Fruit fly (Drosophila melanogaster): ENCODE results near the gene CG7573.

CG7573 gene

dm6 chr3L:11302906-11303305, 8.6 kb upstream of the CG7573 start (continued):
- TF ChIP-seq lmd (GFP tag; IDR thresholded peaks at IDR 0.05) (no peak), Six4 (GFP tag; optimal IDR thresholded peaks at IDR 0.05) (no peak), pum (GFP tag; optimal IDR thresholded peaks at IDR 0.05) (no peak), crc (GFP tag; optimal IDR thresholded peaks at IDR 0.05) (no peak), Ssrp (tag; optimal IDR thresholded peaks at IDR 0.05) (peak; percentile 7), sr (GFP tag; IDR thresholded peaks at IDR 0.05) (no peak), CG17385 (GFP tag; optimal IDR thresholded peaks at IDR 0.05) (no peak), CG6683 (GFP tag; optimal IDR thresholded peaks at IDR 0.05) (no peak), CG6272 (GFP tag; IDR thresholded peaks at IDR 0.05) (no peak), CG4820 (GFP tag; optimal IDR thresholded peaks at IDR 0.05) (no peak), MTF-1 (GFP tag; optimal IDR thresholded peaks at IDR 0.05; ENCODE audit: borderline replicate concordance) (no peak), CG4328 (GFP tag; optimal IDR thresholded peaks at IDR 0.05) (no peak), Xrp1 (GFP tag; IDR thresholded peaks at IDR 0.05) (peak; percentile 50; the same call in 1 of the 2 replicates), gsb-n (tag; optimal IDR thresholded peaks at IDR 0.05) (no peak), unpg (GFP tag; optimal IDR thresholded peaks at IDR 0.05) (peak; percentile 21), CG14710 (tag; optimal IDR thresholded peaks at IDR 0.05) (peak; percentile 19), ssp (GFP tag; IDR thresholded peaks at IDR 0.05) (no peak), CG4617 (GFP tag; optimal IDR thresholded peaks at IDR 0.05; ENCODE audit: borderline replicate concordance) (no peak), Camta (GFP tag; optimal IDR thresholded peaks at IDR 0.05) (no peak), Neu2 (GFP tag; optimal IDR thresholded peaks at IDR 0.05; ENCODE audit: borderline replicate concordance) (no peak), CG5245 (GFP tag; optimal IDR thresholded peaks at IDR 0.05) (no peak), kay (GFP tag; optimal IDR thresholded peaks at IDR 0.05) (no peak), Atf-2 (GFP tag; optimal IDR thresholded peaks at IDR 0.05) (no peak), CG12942 (GFP tag; optimal IDR thresholded peaks at IDR 0.05) (no peak), Hr3 (GFP tag; optimal IDR thresholded peaks at IDR 0.05) (peak; percentile 9), Poxn (GFP tag; IDR thresholded peaks at IDR 0.05) (no peak), bowl (GFP tag; IDR thresholded peaks at IDR 0.05) (no peak), CG14965 (GFP tag; optimal IDR thresholded peaks at IDR 0.05; ENCODE audit: borderline replicate concordance) (no peak), HLH4C (GFP tag; IDR thresholded peaks at IDR 0.05; ENCODE audit: partially characterized antibody) (no peak), crol (GFP tag; IDR thresholded peaks at IDR 0.05) (no peak), CG8281 (tag; optimal IDR thresholded peaks at IDR 0.05) (no peak), amos (GFP tag; IDR thresholded peaks at IDR 0.05; ENCODE audit: partially characterized antibody) (no peak), CG14014 (GFP tag; IDR thresholded peaks at IDR 0.05) (no peak), sens (GFP tag) (no peak), CG6791 (GFP tag; IDR thresholded peaks at IDR 0.05; ENCODE audit: partially characterized antibody) (no peak), Med (GFP tag) (no peak), Kr (GFP tag; optimal IDR thresholded peaks at IDR 0.05) (no peak), CG1603 (tag; optimal IDR thresholded peaks at IDR 0.05) (no peak), Fer1 (GFP tag; optimal IDR thresholded peaks at IDR 0.05) (no peak), CG15269 (tag; optimal IDR thresholded peaks at IDR 0.05) (peak; percentile 22), ham (GFP tag; IDR thresholded peaks at IDR 0.05) (no peak), D (optimal IDR thresholded peaks at IDR 0.05) (no peak), D (GFP tag; optimal IDR thresholded peaks at IDR 0.05) (peak; percentile 6), kni (GFP tag; optimal IDR thresholded peaks at IDR 0.05) (no peak), inv (GFP tag; IDR thresholded peaks at IDR 0.05; ENCODE audit: partially characterized antibody) (no peak), CG18262 (tag; optimal IDR thresholded peaks at IDR 0.05) (peak; percentile 59), CG17612 (GFP tag; IDR thresholded peaks at IDR 0.05) (no peak), CG33557 (GFP tag; optimal IDR thresholded peaks at IDR 0.05) (no peak), Mes4 (GFP tag; optimal IDR thresholded peaks at IDR 0.05) (no peak), usp (GFP tag; optimal IDR thresholded peaks at IDR 0.05) (no peak), CG14441 (GFP tag; IDR thresholded peaks at IDR 0.05) (no peak), zfh1 (GFP tag; IDR thresholded peaks at IDR 0.05) (no peak)

Data from whole organism, embryonic.